Fruit fly (Drosophila melanogaster) whole organism, embryonic: ENCODE results near the gene CG10467.
A peak's percentile ranks its signal among the peaks of the same experiment; 100 is the strongest.

Experiments
- Abd-B ChIP-seq: fragments of 200-800 bp; sonication (Bioruptor generic); optimal IDR thresholded peaks from 2 replicates; lab custom pipeline; 2018; ENCODE audit warnings: missing biosample characterization, mild to moderate bottlenecking, missing genetic modification characterization, moderate library complexity
- Ada2b ChIP-seq: fragments of 200-800 bp; sonication (Bioruptor generic); IDR thresholded peaks from 2 replicates; pipeline ENCODE4 v1.3.6; 2022; ENCODE audit warnings: missing biosample characterization, missing genetic modification characterization
- B-H2 ChIP-seq: fragments of 200-800 bp; sonication (Bioruptor generic); optimal IDR thresholded peaks from 2 replicates; lab custom pipeline; 2018; ENCODE audit warnings: missing biosample characterization, mild to moderate bottlenecking, missing genetic modification characterization
- Bgb ChIP-seq: fragments of 200-800 bp; sonication (Bioruptor generic); IDR thresholded peaks from 2 replicates; pipeline ENCODE4 v1.3.6; 2022; ENCODE audit warnings: missing biosample characterization, missing genetic modification characterization; ENCODE audit not compliant: partially characterized antibody
- CG10267 ChIP-seq: fragments of 200-800 bp; sonication (Bioruptor generic); optimal IDR thresholded peaks from 2 replicates; lab custom pipeline; 2018; ENCODE audit warnings: missing biosample characterization, mild to moderate bottlenecking, missing genetic modification characterization, moderate library complexity
- CG10274 ChIP-seq: fragments of 200-800 bp; sonication (Bioruptor generic); optimal IDR thresholded peaks from 3 replicates; lab custom pipeline; 2017; ENCODE audit warnings: missing biosample characterization, mild to moderate bottlenecking, missing genetic modification characterization
- CG10565 ChIP-seq: fragments of 200-800 bp; sonication (Bioruptor generic); optimal IDR thresholded peaks from 3 replicates; lab custom pipeline; 2016; ENCODE audit warnings: missing biosample characterization, mild to moderate bottlenecking, missing genetic modification characterization
- CG11085 ChIP-seq: fragments of 200-800 bp; sonication (Bioruptor generic); IDR thresholded peaks from 2 replicates; pipeline ENCODE4 v1.3.6; 2022; ENCODE audit warnings: missing biosample characterization, missing genetic modification characterization
- CG12104 ChIP-seq: fragments of 200-800 bp; sonication (Bioruptor generic); optimal IDR thresholded peaks from 3 replicates; lab custom pipeline; 2016; ENCODE audit warnings: missing biosample characterization, missing genetic modification characterization
- CG1233 ChIP-seq: fragments of 200-800 bp; sonication (Bioruptor generic); optimal IDR thresholded peaks from 4 replicates; lab custom pipeline; 2018; ENCODE audit warnings: missing biosample characterization, mild to moderate bottlenecking, missing genetic modification characterization
- CG15514 ChIP-seq: fragments of 200-800 bp; sonication (Bioruptor generic); optimal IDR thresholded peaks from 3 replicates; lab custom pipeline; 2017; ENCODE audit warnings: missing biosample characterization, missing genetic modification characterization, mild to moderate bottlenecking, moderate library complexity, missing genetic modification reagents
- CG17186 ChIP-seq: fragments of 200-800 bp; sonication (Bioruptor generic); optimal IDR thresholded peaks from 3 replicates; lab custom pipeline; 2017; ENCODE audit warnings: missing biosample characterization, missing genetic modification reagents, missing genetic modification characterization
- CG18011 ChIP-seq: fragments of 200-800 bp; sonication (Bioruptor generic); optimal IDR thresholded peaks from 2 replicates; lab custom pipeline; 2017; ENCODE audit warnings: missing biosample characterization, missing genetic modification characterization, mild to moderate bottlenecking, moderate library complexity, missing genotype
- CG2129 ChIP-seq: fragments of 200-800 bp; sonication (Bioruptor generic); IDR thresholded peaks from 2 replicates; pipeline ENCODE4 v1.3.6; 2022; ENCODE audit warnings: missing biosample characterization, missing genetic modification characterization; ENCODE audit not compliant: partially characterized antibody
- CG2678 ChIP-seq: fragments of 200-800 bp; sonication (Bioruptor generic); optimal IDR thresholded peaks from 3 replicates; lab custom pipeline; 2019; ENCODE audit warnings: missing biosample characterization, mild to moderate bottlenecking, missing genetic modification characterization, moderate library complexity
- CG34422 ChIP-seq: fragments of 200-800 bp; sonication (Bioruptor generic); IDR thresholded peaks from 3 replicates; pipeline ENCODE4 v1.3.6; 2022; ENCODE audit warnings: missing biosample characterization, missing genetic modification characterization
- CG3995 ChIP-seq: fragments of 200-800 bp; sonication (Bioruptor generic); optimal IDR thresholded peaks from 3 replicates; lab custom pipeline; 2016; ENCODE audit warnings: missing biosample characterization, missing genetic modification characterization
- CG4282 ChIP-seq: fragments of 200-800 bp; sonication (Bioruptor generic); optimal IDR thresholded peaks from 2 replicates; lab custom pipeline; 2016; ENCODE audit warnings: missing biosample characterization, missing genetic modification characterization
- CG4404 ChIP-seq: fragments of 200-800 bp; sonication (Bioruptor generic); IDR thresholded peaks from 2 replicates; pipeline ENCODE4 v1.3.6; 2022; ENCODE audit warnings: missing biosample characterization, missing genetic modification characterization
- CG7745 ChIP-seq: fragments of 200-800 bp; sonication (Bioruptor generic); optimal IDR thresholded peaks from 2 replicates; lab custom pipeline; 2018; ENCODE audit warnings: missing biosample characterization, mild to moderate bottlenecking, missing genetic modification characterization, moderate library complexity
- CG8944 ChIP-seq: fragments of 200-800 bp; sonication (Bioruptor generic); optimal IDR thresholded peaks from 3 replicates; lab custom pipeline; 2016; ENCODE audit warnings: missing biosample characterization, missing genetic modification characterization
- CG9609 ChIP-seq: fragments of 200-800 bp; sonication (Bioruptor generic); optimal IDR thresholded peaks from 3 replicates; lab custom pipeline; 2016; ENCODE audit warnings: missing biosample characterization, missing genetic modification characterization
- Dek ChIP-seq: fragments of 200-800 bp; sonication (Bioruptor generic); optimal IDR thresholded peaks from 3 replicates; lab custom pipeline; 2019; ENCODE audit warnings: missing biosample characterization, mild to moderate bottlenecking, missing genetic modification characterization, moderate library complexity
- Dref ChIP-seq: fragments of 200-800 bp; sonication (Bioruptor generic); IDR thresholded peaks from 2 replicates; pipeline ENCODE4 v1.3.6; 2022; ENCODE audit warnings: missing biosample characterization, missing genetic modification characterization
- HmgD ChIP-seq: fragments of 200-800 bp; sonication (Bioruptor generic); optimal IDR thresholded peaks from 3 replicates; lab custom pipeline; 2016; ENCODE audit warnings: missing biosample characterization, missing genetic modification characterization
- NC2β ChIP-seq: fragments of 200-800 bp; sonication (Bioruptor generic); optimal IDR thresholded peaks from 2 replicates; lab custom pipeline; 2016; ENCODE audit warnings: missing biosample characterization, missing genetic modification characterization
- Oaz ChIP-seq: fragments of 200-800 bp; sonication (Bioruptor generic); IDR thresholded peaks from 2 replicates; pipeline ENCODE4 v1.3.6; 2022; ENCODE audit warnings: missing biosample characterization, missing genetic modification characterization
- Scr ChIP-seq: fragments of 200-800 bp; sonication (Bioruptor generic); IDR thresholded peaks from 2 replicates; pipeline ENCODE4 v1.3.6; 2022; ENCODE audit warnings: missing biosample characterization, missing genetic modification characterization; ENCODE audit not compliant: partially characterized antibody
- Side ChIP-seq: fragments of 200-800 bp; sonication (Bioruptor generic); optimal IDR thresholded peaks from 2 replicates; lab custom pipeline; 2016; ENCODE audit warnings: missing biosample characterization, missing genetic modification characterization
- Six4 ChIP-seq: fragments of 200-800 bp; sonication (Bioruptor generic); optimal IDR thresholded peaks from 2 replicates; lab custom pipeline; 2016; ENCODE audit warnings: missing biosample characterization, missing genetic modification characterization
- Trl ChIP-seq, 3 experiments: fragments of >200 bp in 2 of 3; fragments of 200-800 bp in 1 of 3; sonication (Bioruptor generic) in 1 of 3; optimal IDR thresholded peaks; 2 replicates in 1 of 3; 3 replicates in 2 of 3; lab custom pipeline; 2016 to 2017; ENCODE audit warnings: missing biosample characterization in 1 of 3, missing genetic modification characterization in 1 of 3
- Xbp1 ChIP-seq: fragments of 200-800 bp; sonication (Bioruptor generic); optimal IDR thresholded peaks from 3 replicates; lab custom pipeline; 2016; ENCODE audit warnings: missing biosample characterization, mild to moderate bottlenecking, missing genetic modification characterization
- bowl ChIP-seq: fragments of 200-800 bp; sonication (Bioruptor generic); IDR thresholded peaks from 2 replicates; pipeline ENCODE4 v1.3.6; 2022; ENCODE audit warnings: missing biosample characterization, missing genetic modification characterization
- br ChIP-seq: fragments of >200 bp; optimal IDR thresholded peaks from 2 replicates; lab custom pipeline; 2017
- cwo ChIP-seq: fragments of 200-800 bp; sonication (Bioruptor generic); optimal IDR thresholded peaks from 3 replicates; lab custom pipeline; 2017; ENCODE audit warnings: missing biosample characterization, missing genetic modification characterization, mild to moderate bottlenecking, moderate library complexity, missing genetic modification reagents
- dm ChIP-seq: fragments of 200-800 bp; sonication (Bioruptor generic); optimal IDR thresholded peaks from 3 replicates; lab custom pipeline; 2016; ENCODE audit warnings: missing biosample characterization, missing genetic modification characterization
- dysf ChIP-seq: fragments of 200-800 bp; sonication (Bioruptor generic); IDR thresholded peaks from 3 replicates; pipeline ENCODE4 v1.3.6; 2022; ENCODE audit warnings: missing biosample characterization, missing genetic modification characterization
- esg ChIP-seq: fragments of 200-800 bp; sonication (Bioruptor generic); conservative IDR thresholded peaks from 2 replicates; pipeline ENCODE4 v1.3.6; 2022; ENCODE audit warnings: missing biosample characterization, missing genetic modification characterization
- exex ChIP-seq: fragments of 200-800 bp; sonication (Bioruptor generic); optimal IDR thresholded peaks from 4 replicates; lab custom pipeline; 2018; ENCODE audit warnings: missing biosample characterization, mild to moderate bottlenecking, missing genetic modification characterization, moderate library complexity
- fu2 ChIP-seq: fragments of 200-800 bp; sonication (Bioruptor generic); optimal IDR thresholded peaks from 2 replicates; lab custom pipeline; 2016; ENCODE audit warnings: missing biosample characterization, missing genetic modification characterization
- lab ChIP-seq: fragments of 200-800 bp; sonication (Bioruptor generic); optimal IDR thresholded peaks from 3 replicates; lab custom pipeline; 2017; ENCODE audit warnings: missing biosample characterization, missing genetic modification characterization, mild to moderate bottlenecking, moderate library complexity, missing genetic modification reagents
- nom ChIP-seq: fragments of 200-800 bp; sonication (Bioruptor generic); optimal IDR thresholded peaks from 2 replicates; lab custom pipeline; 2017; ENCODE audit warnings: missing biosample characterization, missing genetic modification characterization, mild to moderate bottlenecking, moderate library complexity, missing genetic modification reagents
- ro ChIP-seq: fragments of 200-800 bp; sonication (Bioruptor generic); IDR thresholded peaks from 2 replicates; pipeline ENCODE4 v1.3.6; 2022; ENCODE audit warnings: missing biosample characterization, missing genetic modification characterization
- salm ChIP-seq: fragments of 200-800 bp; sonication (Bioruptor generic); optimal IDR thresholded peaks from 2 replicates; lab custom pipeline; 2018; ENCODE audit warnings: missing biosample characterization, mild to moderate bottlenecking, missing genetic modification characterization
- sisA ChIP-seq: fragments of 200-800 bp; sonication (Bioruptor generic); IDR thresholded peaks from 2 replicates; pipeline ENCODE4 v1.3.6; 2022; ENCODE audit warnings: missing biosample characterization, missing genetic modification characterization
- stwl ChIP-seq: fragments of 200-800 bp; sonication (Bioruptor generic); optimal IDR thresholded peaks from 3 replicates; lab custom pipeline; 2018; ENCODE audit warnings: missing biosample characterization, mild to moderate bottlenecking, missing genetic modification characterization, moderate library complexity
- tap ChIP-seq: fragments of 200-800 bp; optimal IDR thresholded peaks from 3 replicates; lab custom pipeline; 2019; ENCODE audit warnings: missing biosample characterization, mild to moderate bottlenecking, missing genetic modification characterization, moderate library complexity
- ttk ChIP-seq: fragments of 200-800 bp; sonication (Bioruptor generic); IDR thresholded peaks from 2 replicates; pipeline ENCODE4 v2.1.2; 2022; ENCODE audit warnings: missing biosample characterization, missing genetic modification characterization
- vnd ChIP-seq: fragments of 200-800 bp; sonication (Bioruptor generic); IDR thresholded peaks from 3 replicates; pipeline ENCODE4 v1.3.6; 2022; ENCODE audit warnings: missing biosample characterization, missing genetic modification characterization; ENCODE audit not compliant: partially characterized antibody
- zfh2 ChIP-seq: fragments of 200-800 bp; sonication (Bioruptor generic); optimal IDR thresholded peaks from 2 replicates; lab custom pipeline; 2016; ENCODE audit warnings: missing biosample characterization, missing genetic modification characterization

CG10467 gene

dm6 chr3L:6094697-6095096 lies at the start of gene CG10467, which contains the start of gene loj (continued):
- peak; percentile 91 for TF ChIP-seq ro (GFP tag; lab: Robert Waterston, UW)
- TF ChIP-seq CG8944 (GFP tag; lab: Kevin White, UChicago): peak; percentile 81
- peak; percentile 91 for TF ChIP-seq Oaz (GFP tag; lab: Robert Waterston, UW)
- TF ChIP-seq esg (GFP tag; lab: Robert Waterston, UW): peak; percentile 98
- peak; percentile 93 for TF ChIP-seq CG1233 (GFP tag; lab: Kevin White, UChicago)
- peak; percentile 59 for TF ChIP-seq Bgb (GFP tag; lab: Robert Waterston, UW)
- peak; percentile 94 for TF ChIP-seq lab
- peak; percentile 4 for TF ChIP-seq CG7745 (tag; lab: Kevin White, UChicago)
- TF ChIP-seq vnd (GFP tag; lab: Robert Waterston, UW): peak; percentile 65
- TF ChIP-seq bowl (GFP tag; lab: Robert Waterston, UW): peak; percentile 81
- TF ChIP-seq Scr: peak; percentile 84
- TF ChIP-seq CG15514 (GFP tag; lab: Kevin White, UChicago): peak; percentile 84
- peak; percentile 95 for TF ChIP-seq CG2678 (tag; lab: Kevin White, UChicago)
- peak; percentile 63 for TF ChIP-seq CG3995 (GFP tag; lab: Kevin White, UChicago)
- TF ChIP-seq salm (tag; lab: Kevin White, UChicago): peak; percentile 84
- peak; percentile 98 for TF ChIP-seq CG34422 (GFP tag; lab: Robert Waterston, UW)
- peak; percentile 99 for TF ChIP-seq Abd-B (GFP tag; lab: Kevin White, UChicago)
- TF ChIP-seq Dek: peak; percentile 93
- peak; percentile 98 for TF ChIP-seq dysf (GFP tag; lab: Robert Waterston, UW)
- no peak for TF ChIP-seq br (lab: Kevin White, UChicago)
- TF ChIP-seq CG12104 (GFP tag; lab: Kevin White, UChicago): peak; percentile 93
- peak; percentile 86 for TF ChIP-seq CG18011 (GFP tag; lab: Kevin White, UChicago)
- peak; percentile 97 for TF ChIP-seq CG11085 (GFP tag; lab: Robert Waterston, UW)
- TF ChIP-seq CG4404 (GFP tag; lab: Robert Waterston, UW): peak; percentile 98
- peak; percentile 50 for TF ChIP-seq CG10565
- peak; percentile 80 for TF ChIP-seq tap
- TF ChIP-seq CG9609 (GFP tag; lab: Kevin White, UChicago): peak; percentile 80
- peak; percentile 90 for TF ChIP-seq CG10267 (tag; lab: Kevin White, UChicago)
- TF ChIP-seq Ada2b (GFP tag; lab: Robert Waterston, UW): peak; percentile 94
- peak; percentile 83 for TF ChIP-seq cwo (GFP tag; lab: Kevin White, UChicago)
- TF ChIP-seq Dref: peak; percentile 47
- peak; percentile 89 for TF ChIP-seq stwl (tag; lab: Kevin White, UChicago)
- peak; percentile 94 for TF ChIP-seq B-H2
- TF ChIP-seq exex: peak; percentile 81
- TF ChIP-seq CG17186 (GFP tag; lab: Kevin White, UChicago): peak; percentile 48
- peak; percentile 49 for TF ChIP-seq HmgD (GFP tag; lab: Kevin White, UChicago)
- TF ChIP-seq Side (GFP tag; lab: Kevin White, UChicago): peak; percentile 56
- peak; percentile 63 for TF ChIP-seq CG2129
- TF ChIP-seq Trl (optimal IDR thresholded peaks at IDR 0.05; lab: Kevin White, UChicago): no peak
- TF ChIP-seq Trl (GFP tag; optimal IDR thresholded peaks at IDR 0.05; lab: Kevin White, UChicago): peak; percentile 76
- peak; percentile 98 for TF ChIP-seq Xbp1
- TF ChIP-seq NC2β (GFP tag; lab: Kevin White, UChicago): peak; percentile 65
- no peak for TF ChIP-seq nom (GFP tag; lab: Kevin White, UChicago)
- TF ChIP-seq dm (GFP tag; lab: Kevin White, UChicago): peak; percentile 66
- TF ChIP-seq ttk: peak; percentile 98
- TF ChIP-seq zfh2 (GFP tag; lab: Kevin White, UChicago): peak; percentile 87
- peak; percentile 64 for TF ChIP-seq CG10274
- TF ChIP-seq Six4: peak; percentile 92
- peak; percentile 43 for TF ChIP-seq CG4282 (GFP tag; lab: Kevin White, UChicago)
- TF ChIP-seq fu2 (GFP tag; lab: Kevin White, UChicago): peak; percentile 76
- peak; percentile 99 for TF ChIP-seq sisA (GFP tag; lab: Robert Waterston, UW)
